Fruit fly (Drosophila melanogaster) whole organism, embryonic: Measurements from ENCODE around the gene CG1494.

ENCODE experiments used
- Awh ChIP-seq: fragments of 200-800 bp; sonication (Bioruptor generic); IDR thresholded peaks from 2 replicates; pipeline ENCODE4, ENCODE4 v1.3.6; 2022; ENCODE audit warnings: missing biosample characterization, missing genetic modification characterization
- CG10462 ChIP-seq: fragments of 200-800 bp; sonication (Bioruptor generic); optimal IDR thresholded peaks from 2 replicates; lab custom pipeline; 2016; ENCODE audit warnings: missing biosample characterization, missing genetic modification characterization
- CG10654 ChIP-seq: fragments of 200-800 bp; sonication (Bioruptor generic); optimal IDR thresholded peaks from 2 replicates; lab custom pipeline; 2016; ENCODE audit warnings: missing biosample characterization, missing genetic modification characterization
- CG11560 ChIP-seq: fragments of 200-800 bp; sonication (Bioruptor generic); IDR thresholded peaks from 3 replicates; pipeline ENCODE4 v1.3.6; 2022; ENCODE audit warnings: missing biosample characterization, missing genetic modification characterization
- CG12071 ChIP-seq: fragments of 200-800 bp; sonication (Bioruptor generic); optimal IDR thresholded peaks from 3 replicates; lab custom pipeline; 2018; ENCODE audit warnings: missing biosample characterization, mild to moderate bottlenecking, missing genetic modification characterization
- CG12104 ChIP-seq: fragments of 200-800 bp; sonication (Bioruptor generic); optimal IDR thresholded peaks from 3 replicates; lab custom pipeline; 2016; ENCODE audit warnings: missing biosample characterization, missing genetic modification characterization
- CG13424 ChIP-seq: fragments of 200-800 bp; sonication (Bioruptor generic); optimal IDR thresholded peaks from 2 replicates; lab custom pipeline; 2019; ENCODE audit warnings: missing biosample characterization, mild to moderate bottlenecking, missing genetic modification characterization, moderate library complexity
- CG13775 ChIP-seq: fragments of 200-800 bp; sonication (Bioruptor generic); optimal IDR thresholded peaks from 3 replicates; lab custom pipeline; 2017; ENCODE audit warnings: missing biosample characterization, mild to moderate bottlenecking, missing genetic modification characterization
- CG14710 ChIP-seq: fragments of 200-800 bp; sonication (Bioruptor generic); optimal IDR thresholded peaks from 3 replicates; lab custom pipeline; 2019; ENCODE audit warnings: missing biosample characterization, mild to moderate bottlenecking, missing genetic modification characterization, moderate library complexity
- CG15601 ChIP-seq: fragments of 200-800 bp; sonication (Bioruptor generic); optimal IDR thresholded peaks from 3 replicates; lab custom pipeline; 2019; ENCODE audit warnings: missing biosample characterization, mild to moderate bottlenecking, missing genetic modification characterization, moderate library complexity
- CG1602 ChIP-seq: fragments of 200-800 bp; sonication (Bioruptor generic); optimal IDR thresholded peaks from 3 replicates; lab custom pipeline; 2016; ENCODE audit warnings: missing biosample characterization, missing genetic modification characterization
- CG16813 ChIP-seq: fragments of 200-800 bp; sonication (Bioruptor generic); IDR thresholded peaks from 3 replicates; pipeline ENCODE4 v1.3.6; 2022; ENCODE audit warnings: missing biosample characterization, missing genetic modification characterization; ENCODE audit not compliant: partially characterized antibody
- CG2678 ChIP-seq: fragments of 200-800 bp; sonication (Bioruptor generic); optimal IDR thresholded peaks from 3 replicates; lab custom pipeline; 2019; ENCODE audit warnings: missing biosample characterization, mild to moderate bottlenecking, missing genetic modification characterization, moderate library complexity
- CG32772 ChIP-seq: fragments of 200-800 bp; sonication (Bioruptor generic); IDR thresholded peaks from 2 replicates; pipeline ENCODE4 v1.3.6; 2022; ENCODE audit warnings: missing biosample characterization, missing genetic modification characterization
- CG34224 ChIP-seq: fragments of 200-800 bp; sonication (Bioruptor generic); IDR thresholded peaks from 3 replicates; pipeline ENCODE4 v1.3.6; 2022; ENCODE audit warnings: missing biosample characterization, missing genetic modification characterization; ENCODE audit not compliant: partially characterized antibody
- CG4328 ChIP-seq: fragments of 200-800 bp; sonication (Bioruptor generic); optimal IDR thresholded peaks from 3 replicates; lab custom pipeline; 2017; ENCODE audit warnings: missing biosample characterization, missing genetic modification reagents, missing genetic modification characterization
- CG5180 ChIP-seq: fragments of 200-800 bp; sonication (Bioruptor generic); optimal IDR thresholded peaks from 3 replicates; lab custom pipeline; 2017; ENCODE audit warnings: missing biosample characterization, missing genetic modification characterization, mild to moderate bottlenecking, moderate library complexity, missing genetic modification reagents
- CG7271 ChIP-seq: fragments of 200-800 bp; sonication (Bioruptor generic); optimal IDR thresholded peaks from 2 replicates; lab custom pipeline; 2018; ENCODE audit warnings: missing biosample characterization, mild to moderate bottlenecking, missing genetic modification characterization, moderate library complexity
- CHES-1-like ChIP-seq: fragments of 200-800 bp; sonication (Bioruptor generic); optimal IDR thresholded peaks from 2 replicates; lab custom pipeline; 2016; ENCODE audit warnings: missing biosample characterization, missing genetic modification characterization
- CrebB ChIP-seq: fragments of 200-800 bp; sonication (Bioruptor generic); optimal IDR thresholded peaks from 3 replicates; lab custom pipeline; 2018; ENCODE audit warnings: missing biosample characterization, mild to moderate bottlenecking, missing genetic modification characterization
- Dad ChIP-seq: fragments of 200-800 bp; sonication (Bioruptor generic); optimal IDR thresholded peaks from 3 replicates; lab custom pipeline; 2016; ENCODE audit warnings: missing biosample characterization, missing genetic modification characterization
- Dbx ChIP-seq: fragments of 200-800 bp; sonication (Bioruptor generic); IDR thresholded peaks from 3 replicates; pipeline ENCODE4 v1.3.6; 2022; ENCODE audit warnings: missing biosample characterization, missing genetic modification characterization
- ERR ChIP-seq: fragments of 200-800 bp; sonication (Bioruptor generic); optimal IDR thresholded peaks from 2 replicates; lab custom pipeline; 2016; ENCODE audit warnings: missing biosample characterization, missing genetic modification characterization
- Gug ChIP-seq: fragments of 200-800 bp; sonication (Bioruptor generic); IDR thresholded peaks from 4 replicates; pipeline ENCODE4 v1.3.6; 2022; ENCODE audit warnings: missing biosample characterization, missing genetic modification characterization
- H2.0 ChIP-seq: fragments of 200-800 bp; sonication (Bioruptor generic); IDR thresholded peaks from 2 replicates; pipeline ENCODE4 v1.3.6; 2022; ENCODE audit warnings: missing biosample characterization, missing genetic modification characterization
- HHEX ChIP-seq: fragments of 200-800 bp; sonication (Bioruptor generic); optimal IDR thresholded peaks from 3 replicates; lab custom pipeline; 2017; ENCODE audit warnings: missing biosample characterization, mild to moderate bottlenecking, missing genetic modification characterization, missing genetic modification reagents
- HLH3B ChIP-seq: fragments of 200-800 bp; sonication (Bioruptor generic); IDR thresholded peaks from 2 replicates; pipeline ENCODE4 v1.3.6; 2022; ENCODE audit warnings: missing biosample characterization, missing genetic modification characterization
- HLH4C ChIP-seq: fragments of 200-800 bp; sonication (Bioruptor generic); IDR thresholded peaks from 3 replicates; pipeline ENCODE4 v1.3.6; 2022; ENCODE audit warnings: missing biosample characterization, missing genetic modification characterization; ENCODE audit not compliant: partially characterized antibody
- Hey ChIP-seq: fragments of 200-800 bp; sonication (Bioruptor generic); optimal IDR thresholded peaks from 3 replicates; lab custom pipeline; 2018; ENCODE audit warnings: missing biosample characterization, mild to moderate bottlenecking, missing genetic modification characterization
- Hmr ChIP-seq: fragments of 200-800 bp; sonication (Bioruptor generic); optimal IDR thresholded peaks from 3 replicates; lab custom pipeline; 2017; ENCODE audit warnings: mild to moderate bottlenecking, missing biosample characterization, missing genetic modification reagents, missing genetic modification characterization
- PHDP ChIP-seq: fragments of 200-800 bp; sonication (Bioruptor generic); optimal IDR thresholded peaks from 3 replicates; lab custom pipeline; 2018; ENCODE audit warnings: missing biosample characterization, mild to moderate bottlenecking, missing genetic modification characterization, moderate library complexity
- Ravus ChIP-seq: fragments of 200-800 bp; sonication (Bioruptor generic); IDR thresholded peaks from 2 replicates; pipeline ENCODE4 v1.3.6; 2022; ENCODE audit warnings: missing biosample characterization, missing genetic modification characterization
- grau ChIP-seq: fragments of 200-800 bp; optimal IDR thresholded peaks from 3 replicates; lab custom pipeline; 2019; ENCODE audit warnings: missing biosample characterization, mild to moderate bottlenecking, missing genetic modification characterization, moderate library complexity
- gsb-n ChIP-seq: fragments of 200-800 bp; sonication (Bioruptor generic); optimal IDR thresholded peaks from 3 replicates; lab custom pipeline; 2018; ENCODE audit warnings: missing biosample characterization, mild to moderate bottlenecking, missing genetic modification characterization
- hkb ChIP-seq, 2 experiments: fragments of 200-800 bp in 1 of 2; fragments of >200 bp in 1 of 2; sonication (Bioruptor generic) in 1 of 2; IDR thresholded peaks in 1 of 2; optimal IDR thresholded peaks in 1 of 2; 2 replicates each; pipeline versions ENCODE4 v1.3.6 to Lab custom; 2017 to 2022; ENCODE audit warnings: missing biosample characterization in 1 of 2, missing genetic modification characterization in 1 of 2
- inv ChIP-seq: fragments of 200-800 bp; sonication (Bioruptor generic); IDR thresholded peaks from 2 replicates; pipeline ENCODE4 v1.3.6; 2022; ENCODE audit warnings: missing biosample characterization, missing genetic modification characterization; ENCODE audit not compliant: partially characterized antibody
- kah ChIP-seq: fragments of 200-800 bp; sonication (Bioruptor generic); optimal IDR thresholded peaks from 2 replicates; lab custom pipeline; 2018; ENCODE audit warnings: missing biosample characterization, mild to moderate bottlenecking, missing genetic modification characterization
- luna ChIP-seq: fragments of 200-800 bp; sonication (Bioruptor generic); optimal IDR thresholded peaks from 2 replicates; lab custom pipeline; 2016; ENCODE audit warnings: missing biosample characterization, missing genetic modification characterization
- mirr ChIP-seq: fragments of 200-800 bp; sonication (Bioruptor generic); optimal IDR thresholded peaks from 3 replicates; lab custom pipeline; 2018; ENCODE audit warnings: missing biosample characterization, mild to moderate bottlenecking, missing genetic modification characterization
- nom ChIP-seq: fragments of 200-800 bp; sonication (Bioruptor generic); optimal IDR thresholded peaks from 2 replicates; lab custom pipeline; 2017; ENCODE audit warnings: missing biosample characterization, missing genetic modification characterization, mild to moderate bottlenecking, moderate library complexity, missing genetic modification reagents
- odd ChIP-seq: fragments of 200-800 bp; sonication (Bioruptor generic); optimal IDR thresholded peaks from 2 replicates; lab custom pipeline; 2017; ENCODE audit warnings: missing biosample characterization, mild to moderate bottlenecking, missing genetic modification characterization
- run ChIP-seq: fragments of 200-800 bp; sonication (Bioruptor generic); optimal IDR thresholded peaks from 3 replicates; lab custom pipeline; 2018; ENCODE audit warnings: missing biosample characterization, mild to moderate bottlenecking, missing genetic modification characterization
- sc ChIP-seq, 3 experiments: fragments of >200 bp in 2 of 3; fragments of 200-800 bp in 1 of 3; sonication (Bioruptor generic) in 1 of 3; optimal IDR thresholded peaks; 2 replicates in 2 of 3; 3 replicates in 1 of 3; lab custom pipeline; 2017; ENCODE audit warnings: mild to moderate bottlenecking in 1 of 3, missing biosample characterization in 1 of 3, missing genetic modification characterization in 1 of 3, missing genetic modification reagents in 1 of 3
- slbo ChIP-seq: fragments of 200-800 bp; sonication (Bioruptor generic); IDR thresholded peaks from 2 replicates; pipeline ENCODE4 v1.3.6; 2022; ENCODE audit warnings: missing biosample characterization, missing genetic modification characterization
- stc ChIP-seq: fragments of 200-800 bp; sonication (Bioruptor generic); IDR thresholded peaks from 2 replicates; pipeline ENCODE4 v1.3.6; 2022; ENCODE audit warnings: missing biosample characterization, missing genetic modification characterization
- vnd ChIP-seq: fragments of 200-800 bp; sonication (Bioruptor generic); IDR thresholded peaks from 3 replicates; pipeline ENCODE4 v1.3.6; 2022; ENCODE audit warnings: missing biosample characterization, missing genetic modification characterization; ENCODE audit not compliant: partially characterized antibody
- yki ChIP-seq: fragments of >200 bp; optimal IDR thresholded peaks from 3 replicates; lab custom pipeline; 2018
- zen2 ChIP-seq: fragments of 200-800 bp; sonication (Bioruptor generic); IDR thresholded peaks from 3 replicates; pipeline ENCODE4 v1.3.6; 2022; ENCODE audit warnings: missing biosample characterization, missing genetic modification characterization; ENCODE audit not compliant: partially characterized antibody

The CG1494 gene

DNA sequence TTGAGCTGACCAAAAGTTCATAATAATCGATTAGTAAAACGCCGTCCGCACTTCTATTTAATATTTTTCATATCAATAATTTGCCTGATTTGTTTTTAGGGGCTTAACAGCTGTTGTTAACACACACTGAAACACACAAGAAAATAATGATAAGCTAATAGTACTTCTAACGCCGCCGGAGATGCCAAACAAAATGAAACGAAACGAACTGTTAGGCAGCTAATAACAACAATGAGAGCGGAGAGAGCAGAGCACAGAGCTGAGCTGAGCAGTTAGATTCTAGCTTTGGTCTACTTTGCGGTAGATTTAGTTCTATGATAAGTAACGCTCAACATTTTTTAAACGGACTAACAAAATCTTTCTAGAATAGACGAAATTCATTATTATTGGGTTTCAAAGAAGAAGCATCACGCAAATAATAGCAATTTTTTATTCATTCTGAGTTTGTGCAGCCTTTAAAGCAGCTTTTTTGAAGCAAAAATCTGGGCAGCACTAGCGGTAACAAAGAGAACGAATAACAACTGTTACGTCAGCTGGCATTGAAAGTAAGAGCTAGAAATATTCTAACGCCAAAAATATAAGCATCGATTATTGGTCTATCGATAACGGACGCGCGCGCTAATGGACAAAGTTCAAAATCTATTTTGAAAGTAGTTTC lies 21.5 kb downstream of the CG1494 start, which contains the start of gene Abca3 (continued):
- peak; percentile 83 for TF ChIP-seq CG2678
- no peak for TF ChIP-seq CG10462 (GFP tag; lab: Kevin White, UChicago)
- TF ChIP-seq grau, result peak; percentile 80
- TF ChIP-seq CG32772 (GFP tag; lab: Robert Waterston, UW), result no peak
- no peak; the same call in 3 of the 4 replicates for TF ChIP-seq Gug (GFP tag; lab: Robert Waterston, UW)
- peak; percentile 76 for TF ChIP-seq slbo (GFP tag; lab: Robert Waterston, UW)
- TF ChIP-seq nom, result no peak
- peak; percentile 4 for TF ChIP-seq CG10654 (GFP tag; lab: Kevin White, UChicago)
- no peak for TF ChIP-seq CG12104 (GFP tag; lab: Kevin White, UChicago)
- TF ChIP-seq Dad, result peak; percentile 32
- no peak; the same call in 2 of the 3 replicates for TF ChIP-seq CG34224
- TF ChIP-seq Awh, result no peak
- peak; percentile 25; the same call in 1 of the 2 replicates for TF ChIP-seq HLH3B (GFP tag; lab: Robert Waterston, UW)
- TF ChIP-seq CG13424 (tag; lab: Kevin White, UChicago), result peak; percentile 78
- TF ChIP-seq Dbx (GFP tag; lab: Robert Waterston, UW), result no peak; the same call in 2 of the 3 replicates
- no peak for TF ChIP-seq CG7271
- peak; percentile 55 for TF ChIP-seq CG14710
- TF ChIP-seq CG4328 (GFP tag; lab: Kevin White, UChicago), result peak; percentile 68
- no peak for TF ChIP-seq stc (GFP tag; lab: Robert Waterston, UW)
- TF ChIP-seq CG12071, result peak; percentile 42
- TF ChIP-seq CG15601 (tag; lab: Kevin White, UChicago), result peak; percentile 57
- peak; percentile 23 for TF ChIP-seq gsb-n
- peak; percentile 38 for TF ChIP-seq odd (GFP tag; lab: Kevin White, UChicago)
- no peak for TF ChIP-seq CG16813 (GFP tag; lab: Robert Waterston, UW)
- TF ChIP-seq luna (GFP tag; lab: Kevin White, UChicago), result no peak
- peak; percentile 69 for TF ChIP-seq PHDP (tag; lab: Kevin White, UChicago)
- no peak for TF ChIP-seq yki (lab: Kevin White, UChicago)
- peak; percentile 47 for TF ChIP-seq HHEX (GFP tag; lab: Kevin White, UChicago)
- no peak; the same call in 1 of the 2 replicates for TF ChIP-seq H2.0
- no peak for TF ChIP-seq inv (GFP tag; lab: Robert Waterston, UW)
- TF ChIP-seq CG13775 (GFP tag; lab: Kevin White, UChicago), result peak; percentile 64
- no peak for TF ChIP-seq zen2 (GFP tag; lab: Robert Waterston, UW)
- TF ChIP-seq CG1602 (GFP tag; lab: Kevin White, UChicago), result peak; percentile 23
- peak; percentile 54 for TF ChIP-seq CHES-1-like
- TF ChIP-seq sc (optimal IDR thresholded peaks at IDR 0.05; lab: Kevin White, UChicago), result no peak
- TF ChIP-seq sc (GFP tag; optimal IDR thresholded peaks at IDR 0.05; lab: Kevin White, UChicago), result no peak
- TF ChIP-seq CG11560, result peak; percentile 41; the same call in 1 of the 3 replicates
- TF ChIP-seq CG5180 (GFP tag; lab: Kevin White, UChicago), result peak; percentile 9
- TF ChIP-seq kah (GFP tag; lab: Kevin White, UChicago), result peak; percentile 11
- TF ChIP-seq Hey, result peak; percentile 1
- TF ChIP-seq ERR (GFP tag; lab: Kevin White, UChicago), result peak; percentile 27
- peak; percentile 26 for TF ChIP-seq CrebB
- TF ChIP-seq run, result no peak
- peak; percentile 76 for TF ChIP-seq mirr (GFP tag; lab: Kevin White, UChicago)
- TF ChIP-seq Ravus (GFP tag; lab: Robert Waterston, UW), result no peak
- no peak for TF ChIP-seq HLH4C
- no peak for TF ChIP-seq vnd (GFP tag; lab: Robert Waterston, UW)
- TF ChIP-seq hkb (optimal IDR thresholded peaks at IDR 0.05; lab: Kevin White, UChicago), result peak; percentile 47
- peak; percentile 41; the same call in 1 of the 2 replicates for TF ChIP-seq hkb (GFP tag; IDR thresholded peaks at IDR 0.05; lab: Robert Waterston, UW)
- peak; percentile 82 for TF ChIP-seq Hmr (GFP tag; lab: Kevin White, UChicago)
